Worm (Caenorhabditis elegans): Measurements from ENCODE around the gene srlf-12.

ce11 chrIV:10851136-10851535 is 40.8 kb downstream of the srlf-12 start:
- TF ChIP-seq aly-2 (tag; optimal IDR thresholded peaks at IDR 0.05) (no peak), unc-62 (GFP tag; optimal IDR thresholded peaks at IDR 0.05) (no peak)

Measured in whole organism, L2 larva.